Worm (Caenorhabditis elegans): ENCODE results near the gene mog-1.
A peak's percentile ranks its signal among the peaks of the same experiment; 100 is the strongest.

The mog-1 gene

ce11 chrIII:9985542-9985941 is 29.5 kb upstream of the mog-1 start:
- TF ChIP-seq K02D7.2 (tag; optimal IDR thresholded peaks at IDR 0.05) (no peak), nhr-232 (tag; optimal IDR thresholded peaks at IDR 0.05) (no peak), sox-2 (GFP tag; IDR thresholded peaks at IDR 0.05) (no peak), hlh-30 (tag; optimal IDR thresholded peaks at IDR 0.05; ENCODE audit: insufficient read depth) (no peak), ttx-3 (tag; optimal IDR thresholded peaks at IDR 0.05) (no peak), ceh-48 (tag; optimal IDR thresholded peaks at IDR 0.05) (no peak), C38D4.7 (GFP tag; optimal IDR thresholded peaks at IDR 0.05) (no peak), ceh-34 (tag; optimal IDR thresholded peaks at IDR 0.05) (no peak), lin-11 (tag; optimal IDR thresholded peaks at IDR 0.05) (no peak), pag-3 (tag; optimal IDR thresholded peaks at IDR 0.05; ENCODE audit: borderline replicate concordance) (no peak), elt-2 (tag; optimal IDR thresholded peaks at IDR 0.05) (no peak)

- TF ChIP-seq rnt-1 (tag; optimal IDR thresholded peaks at IDR 0.05): no peak
- TF ChIP-seq unc-86 (tag; optimal IDR thresholded peaks at IDR 0.05): no peak
- TF ChIP-seq fkh-6 (tag; optimal IDR thresholded peaks at IDR 0.05): no peak
- TF ChIP-seq ceh-30 (tag; optimal IDR thresholded peaks at IDR 0.05): no peak
- no peak for TF ChIP-seq fax-1 (tag; optimal IDR thresholded peaks at IDR 0.05)
- no peak for TF ChIP-seq nhr-232 (tag; optimal IDR thresholded peaks at IDR 0.05)
- no peak for TF ChIP-seq hlh-8 (tag; optimal IDR thresholded peaks at IDR 0.05)
- no peak for TF ChIP-seq ceh-48 (tag; optimal IDR thresholded peaks at IDR 0.05)
- TF ChIP-seq tbx-2 (tag; optimal IDR thresholded peaks at IDR 0.05): no peak
- TF ChIP-seq lim-6 (tag; optimal IDR thresholded peaks at IDR 0.05): no peak
- no peak for TF ChIP-seq syd-9 (tag; optimal IDR thresholded peaks at IDR 0.05)
- no peak for TF ChIP-seq unc-55 (GFP tag; optimal IDR thresholded peaks at IDR 0.05)
- no peak for TF ChIP-seq hlh-6 (tag; optimal IDR thresholded peaks at IDR 0.05)
- no peak for TF ChIP-seq ceh-9 (tag; optimal IDR thresholded peaks at IDR 0.05)
- no peak for TF ChIP-seq ztf-16 (tag; optimal IDR thresholded peaks at IDR 0.05)
Observed at ce11 chrIII:9984604-9985003, 28.6 kb upstream of the mog-1 start.

DNA sequence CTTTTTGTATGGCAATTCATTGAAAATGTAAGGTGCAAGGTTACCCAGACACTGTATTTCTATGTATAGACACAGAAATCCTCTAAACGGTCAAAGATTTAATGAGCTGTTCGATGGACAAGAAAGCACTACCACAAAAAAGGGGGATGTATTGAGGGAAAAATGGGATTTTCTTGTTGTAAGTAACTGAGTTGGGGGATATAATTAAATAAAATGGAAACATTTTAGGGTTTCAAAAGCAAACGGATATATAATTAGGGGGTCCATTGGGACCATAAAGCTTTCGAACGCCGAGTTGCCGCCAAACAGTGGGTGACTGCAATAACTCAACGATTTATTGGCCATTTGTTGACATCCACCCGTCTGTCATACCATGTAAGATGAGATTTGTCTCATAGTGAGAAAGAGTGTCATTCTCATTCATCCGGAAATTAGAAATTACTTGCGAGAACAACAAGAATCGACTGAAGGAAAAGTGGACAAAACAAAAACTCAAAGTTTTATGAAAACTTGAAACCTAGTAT is 26.2 kb upstream of the mog-1 start:
- TF ChIP-seq unc-42 (tag; optimal IDR thresholded peaks at IDR 0.05) (peak; percentile 58), dve-1 (tag; optimal IDR thresholded peaks at IDR 0.05) (no peak)

DNA sequence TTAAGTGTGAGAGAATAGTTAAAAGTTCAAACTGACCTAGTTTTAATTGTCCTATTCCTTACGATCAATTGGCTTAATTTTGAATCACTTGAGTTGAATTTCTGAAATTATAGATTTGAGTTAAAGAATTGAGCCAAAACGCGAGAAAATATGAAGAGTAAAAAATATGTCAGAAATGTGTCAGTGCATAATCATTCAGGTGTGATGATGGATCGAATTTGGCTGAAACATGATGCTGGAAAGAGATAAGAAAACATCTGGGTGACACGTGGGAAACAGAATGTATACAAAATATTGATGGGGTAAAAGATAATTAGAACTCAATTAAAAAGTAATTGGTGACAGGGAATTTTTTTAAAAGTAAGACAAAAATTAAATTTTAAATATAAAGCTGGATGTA is 17.8 kb upstream of the mog-1 start, which contains the start of gene R10E12.2:
Gene R10E12.2 (minus strand): TSS at position 101 of the 400 bp plus-strand sequence.
- TF ChIP-seq che-1 (tag; optimal IDR thresholded peaks at IDR 0.05): no peak
- no peak for TF ChIP-seq ceh-22 (tag; optimal IDR thresholded peaks at IDR 0.05)
- TF ChIP-seq ceh-34 (tag; optimal IDR thresholded peaks at IDR 0.05): no peak
- no peak for TF ChIP-seq unc-3 (GFP tag; conservative IDR thresholded peaks at IDR 0.05)
- no peak for TF ChIP-seq unc-3 (tag; optimal IDR thresholded peaks at IDR 0.05)
- TF ChIP-seq T23F11.4 (GFP tag; optimal IDR thresholded peaks at IDR 0.05): no peak
- TF ChIP-seq ceh-45 (GFP tag; IDR thresholded peaks at IDR 0.05): no peak
- no peak for TF ChIP-seq hlh-30 (tag; optimal IDR thresholded peaks at IDR 0.05; ENCODE audit: insufficient read depth)
- no peak for TF ChIP-seq ceh-6 (GFP tag; optimal IDR thresholded peaks at IDR 0.05)
- TF ChIP-seq odd-2 (tag; optimal IDR thresholded peaks at IDR 0.05): no peak

DNA sequence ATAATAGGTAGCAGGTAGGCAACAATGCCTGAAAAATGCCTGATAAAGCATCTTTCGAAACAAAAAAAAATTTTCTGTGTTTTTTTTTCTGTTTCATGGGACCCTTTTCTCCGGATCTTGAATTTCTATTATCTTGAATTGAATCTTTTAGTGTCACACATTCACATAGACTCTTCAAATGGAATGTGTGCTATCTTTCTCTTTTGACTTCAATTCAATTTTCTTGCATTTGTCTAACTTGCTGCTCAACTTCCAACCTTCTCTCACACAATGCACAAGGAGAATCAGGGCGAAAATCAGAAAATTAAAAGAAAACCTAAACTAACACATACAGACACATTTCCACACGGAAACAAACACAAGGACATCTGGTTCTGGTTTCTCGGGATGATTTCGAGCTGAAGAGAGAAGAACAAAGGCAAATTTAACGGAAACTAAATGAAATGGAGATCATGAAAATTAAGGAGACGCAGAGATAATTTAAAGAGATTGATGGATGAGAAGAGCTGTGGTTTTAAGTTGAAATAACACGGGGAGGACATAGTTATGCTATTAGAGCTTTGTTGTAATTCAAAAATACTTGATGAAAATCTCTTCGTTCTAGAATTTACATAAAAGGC is 16.3 kb upstream of the mog-1 start:
- TF ChIP-seq ama-1 (optimal IDR thresholded peaks at IDR 0.05) (no peak), unc-42 (tag; optimal IDR thresholded peaks at IDR 0.05) (peak; percentile 36), pqm-1 (tag; optimal IDR thresholded peaks at IDR 0.05) (no peak), C08G9.2 (tag; optimal IDR thresholded peaks at IDR 0.05) (no peak)

Data from whole organism, late embryonic.